Worm (Caenorhabditis elegans): Measurements from ENCODE around the gene snb-5.

- TF ChIP-seq ama-1 (optimal IDR thresholded peaks at IDR 0.05) (no peak), nfya-1 (tag; optimal IDR thresholded peaks at IDR 0.05) (no peak), hlh-15 (tag; optimal IDR thresholded peaks at IDR 0.05) (no peak), F13H6.1 (tag; optimal IDR thresholded peaks at IDR 0.05) (no peak), C08G9.2 (tag; optimal IDR thresholded peaks at IDR 0.05) (no peak), dve-1 (tag; optimal IDR thresholded peaks at IDR 0.05) (no peak), fkh-10 (GFP tag; optimal IDR thresholded peaks at IDR 0.05) (no peak), pqm-1 (tag; optimal IDR thresholded peaks at IDR 0.05) (no peak), tbx-2 (tag; optimal IDR thresholded peaks at IDR 0.05) (no peak), syd-9 (tag; optimal IDR thresholded peaks at IDR 0.05) (no peak), lim-6 (tag; optimal IDR thresholded peaks at IDR 0.05) (no peak)
Measured at ce11 chrIII:8240948-8241347, 38.1 kb downstream of the snb-5 start.

All from whole organism, late embryonic.